Fruit fly (Drosophila melanogaster): Measurements from ENCODE around the gene Nab2.

DNA sequence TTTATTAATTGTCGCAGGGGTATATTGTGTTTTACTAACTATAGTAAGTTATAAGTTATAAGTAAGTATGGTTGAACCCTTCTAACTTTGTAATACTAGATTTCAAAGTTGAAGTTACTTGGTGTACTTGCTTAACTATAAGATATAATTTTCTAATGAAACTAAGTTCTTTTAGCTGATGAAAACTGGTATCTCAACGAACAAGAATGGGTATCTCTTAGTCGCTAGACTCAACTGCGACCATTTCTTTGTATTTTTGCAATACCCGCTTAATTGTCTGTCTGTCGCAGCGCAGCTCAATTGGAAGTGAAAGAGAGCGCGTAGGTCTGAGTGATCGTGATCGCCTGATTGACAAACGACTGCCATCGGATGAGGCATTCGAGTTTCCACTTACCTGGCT, 46.0 kb downstream of the Nab2 start:
- TF ChIP-seq h (optimal IDR thresholded peaks at IDR 0.05) (no peak), ttk (optimal IDR thresholded peaks at IDR 0.05) (no peak), Sin3A (optimal IDR thresholded peaks at IDR 0.05) (no peak), Myc (optimal IDR thresholded peaks at IDR 0.05) (no peak), psq (optimal IDR thresholded peaks at IDR 0.05) (no peak), insv (optimal IDR thresholded peaks at IDR 0.05) (no peak)

Data from Kc167 (cell line).